Worm (Caenorhabditis elegans) whole organism, L3 larva: ENCODE data around the gene T01G5.8.

ENCODE experiments used
- R02D3.7 ChIP-seq: fragments of 150-350 bp; optimal IDR thresholded peaks from 2 replicates; lab custom pipeline; 2014; ENCODE audit warnings: missing biosample characterization, missing genetic modification characterization
- ZK546.5 ChIP-seq: sonication (generic microtip); optimal IDR thresholded peaks from 2 replicates; lab custom pipeline; 2017; ENCODE audit warnings: missing biosample characterization, missing genetic modification characterization
- aly-2 ChIP-seq: fragments of 150-350 bp; optimal IDR thresholded peaks from 2 replicates; lab custom pipeline; 2014; ENCODE audit warnings: missing biosample characterization, missing genetic modification characterization
- ama-1 ChIP-seq: fragments of 150-350 bp; optimal IDR thresholded peaks from 2 replicates; lab custom pipeline; 2018
- ceh-16 ChIP-seq: sonication (generic microtip); optimal IDR thresholded peaks from 2 replicates; lab custom pipeline; 2017; ENCODE audit warnings: missing biosample characterization, missing genetic modification characterization
- ceh-28 ChIP-seq: fragments of 150-350 bp; optimal IDR thresholded peaks from 2 replicates; lab custom pipeline; 2014; ENCODE audit warnings: missing biosample characterization, missing genetic modification reagents, missing genetic modification characterization
- ceh-82 ChIP-seq: fragments of 150-350 bp; optimal IDR thresholded peaks from 2 replicates; lab custom pipeline; 2014; ENCODE audit warnings: missing biosample characterization, missing genetic modification characterization
- ceh-9 ChIP-seq: sonication (generic microtip); optimal IDR thresholded peaks from 2 replicates; lab custom pipeline; 2018; ENCODE audit warnings: missing biosample characterization, missing genetic modification characterization
- daf-12 ChIP-seq: fragments of 150-350 bp; optimal IDR thresholded peaks from 2 replicates; lab custom pipeline; 2014; ENCODE audit warnings: missing biosample characterization, missing genetic modification reagents, missing genetic modification characterization
- egl-27 ChIP-seq: sonication (generic microtip); optimal IDR thresholded peaks from 4 replicates; lab custom pipeline; 2017; ENCODE audit warnings: missing biosample characterization, missing genetic modification reagents, missing genetic modification characterization
- egl-5 ChIP-seq: fragments of 150-350 bp; optimal IDR thresholded peaks from 2 replicates; lab custom pipeline; 2017; ENCODE audit warnings: missing biosample characterization, missing genetic modification reagents, missing genetic modification characterization, inconsistent platforms
- elt-1 ChIP-seq: fragments of 150-350 bp; optimal IDR thresholded peaks from 2 replicates; lab custom pipeline; 2014; ENCODE audit warnings: missing biosample characterization, missing genetic modification characterization
- elt-2 ChIP-seq: sonication (generic microtip); optimal IDR thresholded peaks from 2 replicates; lab custom pipeline; 2016; ENCODE audit warnings: missing genetic modification reagents, mild to moderate bottlenecking, missing genetic modification characterization, missing compliant biosample characterization
- elt-3 ChIP-seq, 3 experiments: fragments of 150-350 bp in 1 of 3; sonication (generic microtip) in 2 of 3; optimal IDR thresholded peaks; 2 replicates in 2 of 3; 4 replicates in 1 of 3; lab custom pipeline; 2014 to 2017; ENCODE audit warnings: missing biosample characterization in 3 of 3, missing genetic modification characterization in 3 of 3
- eor-1 ChIP-seq, 2 experiments: fragments of 150-350 bp; optimal IDR thresholded peaks; 2 replicates each; lab custom pipeline; 2014 to 2018; ENCODE audit warnings: missing biosample characterization in 2 of 2, missing genetic modification characterization in 2 of 2
- fkh-10 ChIP-seq: sonication (generic microtip); optimal IDR thresholded peaks from 2 replicates; lab custom pipeline; 2017; ENCODE audit warnings: missing biosample characterization, missing genetic modification reagents, missing genetic modification characterization
- fkh-2 ChIP-seq: fragments of 150-350 bp; optimal IDR thresholded peaks from 2 replicates; lab custom pipeline; 2014; ENCODE audit warnings: missing biosample characterization, missing genetic modification reagents, missing genetic modification characterization
- fos-1 ChIP-seq: fragments of 150-350 bp; optimal IDR thresholded peaks from 2 replicates; lab custom pipeline; 2014; ENCODE audit warnings: missing biosample characterization, missing genetic modification characterization
- hmg-11 ChIP-seq: sonication (generic microtip); optimal IDR thresholded peaks from 2 replicates; lab custom pipeline; 2016; ENCODE audit warnings: missing genetic modification characterization, missing compliant biosample characterization
- jun-1 ChIP-seq: fragments of 150-350 bp; optimal IDR thresholded peaks from 2 replicates; lab custom pipeline; 2014; ENCODE audit warnings: missing biosample characterization, missing genetic modification reagents, missing genetic modification characterization
- lin-15B ChIP-seq: fragments of 150-350 bp; optimal IDR thresholded peaks from 2 replicates; lab custom pipeline; 2014; ENCODE audit warnings: missing biosample characterization, missing genetic modification characterization
- lin-39 ChIP-seq: fragments of 150-350 bp; optimal IDR thresholded peaks from 2 replicates; lab custom pipeline; 2018; ENCODE audit warnings: missing biosample characterization, missing genetic modification reagents, missing genetic modification characterization
- lsy-12 ChIP-seq: sonication (generic microtip); optimal IDR thresholded peaks from 2 replicates; lab custom pipeline; 2016; ENCODE audit warnings: mild to moderate bottlenecking, missing genetic modification characterization, missing compliant biosample characterization
- mdl-1 ChIP-seq: fragments of 150-350 bp; optimal IDR thresholded peaks from 2 replicates; lab custom pipeline; 2014; ENCODE audit warnings: missing biosample characterization, missing genetic modification characterization
- mml-1 ChIP-seq: fragments of 150-350 bp; sonication (generic microtip); optimal IDR thresholded peaks from 3 replicates; lab custom pipeline; 2014; ENCODE audit warnings: missing biosample characterization, missing genetic modification characterization
- nfya-1 ChIP-seq: sonication (generic microtip); optimal IDR thresholded peaks from 2 replicates; lab custom pipeline; 2017; ENCODE audit warnings: missing genetic modification characterization, mild to moderate bottlenecking, missing compliant biosample characterization, antibody characterized with exemption, moderate library complexity; ENCODE audit not compliant: insufficient read depth
- nhr-11 ChIP-seq: fragments of 150-350 bp; optimal IDR thresholded peaks from 2 replicates; lab custom pipeline; 2014; ENCODE audit warnings: missing biosample characterization, missing genetic modification characterization
- nhr-12 ChIP-seq: fragments of 150-350 bp; optimal IDR thresholded peaks from 2 replicates; lab custom pipeline; 2014; ENCODE audit warnings: missing biosample characterization, missing genetic modification characterization
- nhr-23 ChIP-seq: fragments of 150-350 bp; optimal IDR thresholded peaks from 2 replicates; lab custom pipeline; 2014; ENCODE audit warnings: missing biosample characterization, missing genetic modification reagents, missing genetic modification characterization
- nhr-237 ChIP-seq: fragments of 150-350 bp; optimal IDR thresholded peaks from 2 replicates; lab custom pipeline; 2014; ENCODE audit warnings: missing biosample characterization, missing genetic modification characterization
- nhr-25 ChIP-seq: sonication (generic microtip); optimal IDR thresholded peaks from 2 replicates; lab custom pipeline; 2017; ENCODE audit warnings: missing biosample characterization, missing genetic modification characterization
- nhr-28 ChIP-seq: fragments of 150-350 bp; optimal IDR thresholded peaks from 2 replicates; lab custom pipeline; 2014; ENCODE audit warnings: missing biosample characterization, missing genetic modification characterization
- nhr-43 ChIP-seq: sonication (generic microtip); optimal IDR thresholded peaks from 2 replicates; lab custom pipeline; 2016; ENCODE audit warnings: mild to moderate bottlenecking, missing genetic modification characterization, missing compliant biosample characterization; ENCODE audit not compliant: poor library complexity, severe bottlenecking
- nhr-67 ChIP-seq: fragments of 150-350 bp; optimal IDR thresholded peaks from 2 replicates; lab custom pipeline; 2014; ENCODE audit warnings: missing biosample characterization, missing genetic modification characterization
- nhr-76 ChIP-seq: fragments of 150-350 bp; sonication (generic microtip); optimal IDR thresholded peaks from 5 replicates; lab custom pipeline; 2014; ENCODE audit warnings: missing biosample characterization, missing genetic modification characterization
- nhr-77 ChIP-seq: fragments of 150-350 bp; optimal IDR thresholded peaks from 2 replicates; lab custom pipeline; 2014; ENCODE audit warnings: missing biosample characterization, missing genetic modification characterization
- pha-4 ChIP-seq: fragments of 150-350 bp; optimal IDR thresholded peaks from 2 replicates; lab custom pipeline; 2014; ENCODE audit warnings: missing biosample characterization, missing genetic modification reagents, missing genetic modification characterization
- pqm-1 ChIP-seq: fragments of 150-350 bp; optimal IDR thresholded peaks from 2 replicates; lab custom pipeline; 2017; ENCODE audit warnings: missing biosample characterization, missing genetic modification characterization, inconsistent platforms
- sea-2 ChIP-seq: fragments of 150-350 bp; sonication (generic microtip); optimal IDR thresholded peaks from 4 replicates; lab custom pipeline; 2014; ENCODE audit warnings: missing biosample characterization, missing genetic modification reagents, missing genetic modification characterization
- skn-1 ChIP-seq: fragments of 150-350 bp; optimal IDR thresholded peaks from 2 replicates; lab custom pipeline; 2014; ENCODE audit warnings: missing biosample characterization, missing genetic modification characterization
- snpc-4 ChIP-seq: fragments of 150-350 bp; optimal IDR thresholded peaks from 2 replicates; lab custom pipeline; 2014; ENCODE audit warnings: missing biosample characterization, missing genetic modification characterization
- tbx-2 ChIP-seq: sonication (generic microtip); optimal IDR thresholded peaks from 2 replicates; lab custom pipeline; 2016; ENCODE audit warnings: mild to moderate bottlenecking, missing genetic modification characterization, missing compliant biosample characterization
- unc-39 ChIP-seq: sonication (generic microtip); optimal IDR thresholded peaks from 4 replicates; lab custom pipeline; 2017; ENCODE audit warnings: missing biosample characterization, missing genetic modification characterization
- unc-62 ChIP-seq: fragments of 150-350 bp; sonication (generic microtip); optimal IDR thresholded peaks from 4 replicates; lab custom pipeline; 2014; ENCODE audit warnings: missing biosample characterization, missing genetic modification reagents, missing genetic modification characterization
- zag-1 ChIP-seq: fragments of 150-350 bp; optimal IDR thresholded peaks from 2 replicates; lab custom pipeline; 2014; ENCODE audit warnings: missing biosample characterization, missing genetic modification characterization
- ztf-11 ChIP-seq: fragments of 150-350 bp; optimal IDR thresholded peaks from 2 replicates; lab custom pipeline; 2014; ENCODE audit warnings: missing biosample characterization, missing genetic modification characterization
- ztf-4 ChIP-seq: fragments of 150-350 bp; optimal IDR thresholded peaks from 2 replicates; lab custom pipeline; 2014; ENCODE audit warnings: missing biosample characterization, missing genetic modification characterization

Gene T01G5.8

ce11 chrV:15143285-15143684, 27.2 kb downstream of the T01G5.8 start, which contains the start of gene K08F9.1:
Gene K08F9.1 (minus strand): TSS chrV:15143385.
- TF ChIP-seq unc-39 (tag; lab: Kevin White, UChicago) (no peak), fos-1 (tag; lab: Kevin White, UChicago) (no peak), ceh-82 (no peak), pha-4 (tag; lab: Kevin White, UChicago) (no peak), nhr-76 (no peak), nfya-1 (tag; lab: Kevin White, UChicago) (no peak), nhr-28 (tag; lab: Kevin White, UChicago) (no peak), ceh-28 (tag; lab: Kevin White, UChicago) (no peak), lin-39 (tag; lab: Kevin White, UChicago) (no peak), ztf-4 (no peak), elt-1 (tag; lab: Kevin White, UChicago) (no peak), elt-2 (tag; lab: Kevin White, UChicago) (no peak), zag-1 (tag; lab: Kevin White, UChicago) (no peak)

- no peak for TF ChIP-seq ama-1 (lab: Kevin White, UChicago)
- no peak for TF ChIP-seq nhr-12 (tag; lab: Kevin White, UChicago)
- TF ChIP-seq lin-39 (tag; lab: Kevin White, UChicago): no peak
- TF ChIP-seq nhr-67: no peak
- peak; percentile 93 for TF ChIP-seq pha-4 (tag; lab: Kevin White, UChicago)
- TF ChIP-seq nfya-1 (tag; lab: Kevin White, UChicago): peak; percentile 71
- TF ChIP-seq ztf-11: no peak
- TF ChIP-seq fos-1 (tag; lab: Kevin White, UChicago): no peak
- peak; percentile 7 for TF ChIP-seq elt-2 (tag; lab: Kevin White, UChicago)
- TF ChIP-seq unc-39 (tag; lab: Kevin White, UChicago): no peak
- TF ChIP-seq ceh-16 (tag; lab: Kevin White, UChicago): no peak
- TF ChIP-seq unc-62 (GFP tag; lab: Kevin White, UChicago): no peak
- TF ChIP-seq nhr-76: no peak
- no peak for TF ChIP-seq sea-2 (GFP tag; lab: Kevin White, UChicago)
- TF ChIP-seq ztf-4: no peak
- peak; percentile 52 for TF ChIP-seq nhr-43
- TF ChIP-seq elt-1 (tag; lab: Kevin White, UChicago): no peak
- TF ChIP-seq elt-3 (tag; optimal IDR thresholded peaks at IDR 0.05; lab: Kevin White, UChicago): no peak
- TF ChIP-seq fkh-10 (GFP tag; lab: Kevin White, UChicago): no peak
- no peak for TF ChIP-seq mml-1
- TF ChIP-seq skn-1 (tag; lab: Kevin White, UChicago): no peak
- TF ChIP-seq nhr-237: no peak
- TF ChIP-seq R02D3.7 (tag; lab: Kevin White, UChicago): no peak
- no peak for TF ChIP-seq nhr-28 (tag; lab: Kevin White, UChicago)
- TF ChIP-seq ceh-9 (tag; lab: Kevin White, UChicago): no peak
- TF ChIP-seq nhr-25 (tag; lab: Kevin White, UChicago): peak; percentile 49
- no peak for TF ChIP-seq fkh-2 (tag; lab: Kevin White, UChicago)
- no peak for TF ChIP-seq jun-1 (tag; lab: Kevin White, UChicago)
- TF ChIP-seq nhr-23: peak; percentile 92
- peak; percentile 87 for TF ChIP-seq lin-15B
- no peak for TF ChIP-seq nhr-11 (tag; lab: Kevin White, UChicago)
- TF ChIP-seq daf-12 (tag; lab: Kevin White, UChicago): no peak
- no peak for TF ChIP-seq nhr-77
- TF ChIP-seq lsy-12 (tag; lab: Kevin White, UChicago): no peak
- no peak for TF ChIP-seq mdl-1 (tag; lab: Kevin White, UChicago)
- peak; percentile 32 for TF ChIP-seq hmg-11 (tag; lab: Kevin White, UChicago)
- no peak for TF ChIP-seq eor-1 (tag; optimal IDR thresholded peaks at IDR 0.05; lab: Kevin White, UChicago)
- no peak for TF ChIP-seq ZK546.5 (tag; lab: Kevin White, UChicago)
- TF ChIP-seq ceh-28 (tag; lab: Kevin White, UChicago): no peak
- TF ChIP-seq snpc-4 (tag; lab: Kevin White, UChicago): peak; percentile 71
- TF ChIP-seq egl-27 (tag; lab: Kevin White, UChicago): no peak
- TF ChIP-seq tbx-2 (tag; lab: Kevin White, UChicago): no peak
- no peak for TF ChIP-seq pqm-1 (tag; lab: Kevin White, UChicago)
- no peak for TF ChIP-seq zag-1 (tag; lab: Kevin White, UChicago)
- no peak for TF ChIP-seq aly-2 (tag; lab: Kevin White, UChicago)
- no peak for TF ChIP-seq ceh-82
- TF ChIP-seq egl-5: no peak
These were observed 27.7 kb downstream of the T01G5.8 start, which contains the start of gene K08F9.4 for ce11 chrV:15143798-15144197. Gene K08F9.4 (plus strand): TSS chrV:15144019.
